Worm (Caenorhabditis elegans) whole organism, L1 larva: Measurements from ENCODE around the gene dhs-29.

Experiments used
- C34B4.2 ChIP-seq: sonication (generic microtip); optimal IDR thresholded peaks from 2 replicates; lab custom pipeline; 2017; ENCODE audit warnings: mild to moderate bottlenecking, missing genetic modification characterization, missing compliant biosample characterization
- ceh-82 ChIP-seq, 3 experiments: fragments of 150-350 bp in 1 of 3; sonication (generic microtip) in 2 of 3; optimal IDR thresholded peaks; 2 replicates each; lab custom pipeline; 2014 to 2017; ENCODE audit warnings: missing biosample characterization in 3 of 3, missing genetic modification characterization in 3 of 3
- efl-1 ChIP-seq, 4 experiments: fragments of 150-350 bp; optimal IDR thresholded peaks in 3 of 4; peaks in 1 of 4; 1 replicate in 1 of 4; 2 replicates in 3 of 4; lab custom pipeline; 2014; ENCODE audit warnings: missing biosample characterization in 2 of 4, missing genetic modification characterization in 2 of 4, missing genetic modification reagents in 2 of 4
- egl-27 ChIP-seq, 2 experiments: fragments of 150-350 bp in 1 of 2; sonication (generic microtip); optimal IDR thresholded peaks; 3 replicates each; lab custom pipeline; 2017 to 2018; ENCODE audit warnings: missing biosample characterization in 2 of 2, missing genetic modification characterization in 2 of 2, missing genetic modification reagents in 2 of 2
- elt-2 ChIP-seq: sonication (generic microtip); optimal IDR thresholded peaks from 2 replicates; lab custom pipeline; 2016; ENCODE audit warnings: missing genetic modification characterization, mild to moderate bottlenecking, inconsistent platforms, missing compliant biosample characterization, missing genetic modification reagents
- elt-3 ChIP-seq, 6 experiments: fragments of 150-350 bp in 1 of 6; sonication (generic microtip); optimal IDR thresholded peaks; 2 replicates each; lab custom pipeline; 2017 to 2018; ENCODE audit warnings: missing biosample characterization in 6 of 6, missing genetic modification characterization in 6 of 6, inconsistent platforms in 1 of 6
- fkh-10 ChIP-seq: sonication (generic microtip); optimal IDR thresholded peaks from 2 replicates; lab custom pipeline; 2017; ENCODE audit warnings: missing biosample characterization, missing genetic modification reagents, missing genetic modification characterization
- fos-1 ChIP-seq: fragments of 150-350 bp; optimal IDR thresholded peaks from 2 replicates; lab custom pipeline; 2014; ENCODE audit warnings: missing biosample characterization, missing genetic modification characterization
- jun-1 ChIP-seq: fragments of 150-350 bp; optimal IDR thresholded peaks from 2 replicates; lab custom pipeline; 2014; ENCODE audit warnings: missing biosample characterization, missing genetic modification reagents, missing genetic modification characterization
- lsy-2 ChIP-seq, 2 experiments: fragments of 150-350 bp; optimal IDR thresholded peaks; 2 replicates each; lab custom pipeline; 2014; ENCODE audit warnings: missing biosample characterization in 2 of 2, missing genetic modification characterization in 2 of 2
- mdl-1 ChIP-seq, 2 experiments: fragments of 150-350 bp; optimal IDR thresholded peaks; 2 replicates each; lab custom pipeline; 2014 to 2017; ENCODE audit warnings: missing biosample characterization in 2 of 2, missing genetic modification characterization in 2 of 2, inconsistent platforms in 1 of 2
- nhr-11 ChIP-seq: fragments of 150-350 bp; optimal IDR thresholded peaks from 2 replicates; lab custom pipeline; 2014; ENCODE audit warnings: missing biosample characterization, missing genetic modification characterization
- nhr-237 ChIP-seq: fragments of 150-350 bp; optimal IDR thresholded peaks from 2 replicates; lab custom pipeline; 2014; ENCODE audit warnings: missing biosample characterization, missing genetic modification characterization
- snpc-4 ChIP-seq: fragments of 150-350 bp; optimal IDR thresholded peaks from 2 replicates; lab custom pipeline; 2014; ENCODE audit warnings: missing biosample characterization, missing genetic modification characterization

DNA sequence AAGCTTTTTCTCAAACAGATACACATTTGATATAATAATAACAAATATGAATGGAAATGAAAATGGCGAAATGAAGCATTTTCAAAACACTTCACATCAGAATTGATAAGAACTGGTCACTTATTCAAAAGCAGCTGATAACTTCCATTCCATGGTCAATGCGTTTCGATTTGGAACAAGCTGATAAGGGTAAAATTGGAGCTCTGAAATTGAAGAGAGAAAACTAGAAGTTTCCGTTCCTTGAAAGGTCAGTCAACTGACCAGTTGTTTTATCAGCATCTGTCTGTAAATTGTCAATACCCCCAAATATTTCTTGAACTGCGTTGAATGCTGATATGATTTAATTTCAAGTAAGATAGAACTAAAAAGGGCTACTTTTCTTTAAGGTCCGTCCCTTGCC, 12.4 kb downstream of the dhs-29 start:
- TF ChIP-seq mdl-1 (tag; optimal IDR thresholded peaks at IDR 0.05; lab: Kevin White, UChicago) (no peak), fos-1 (tag; lab: Kevin White, UChicago) (no peak), snpc-4 (no peak), efl-1 (optimal IDR thresholded peaks at IDR 0.05; lab: Kevin White, UChicago) (no peak), efl-1 (GFP tag; optimal IDR thresholded peaks at IDR 0.05 in 1 of 2; lab: Kevin White, UChicago) (no peak), fkh-10 (GFP tag; lab: Kevin White, UChicago) (no peak), elt-2 (no peak), ceh-82 (tag; optimal IDR thresholded peaks at IDR 0.05; lab: Kevin White, UChicago) (no peak), nhr-11 (tag; lab: Kevin White, UChicago) (no peak), nhr-237 (tag; lab: Kevin White, UChicago) (no peak), egl-27 (tag; optimal IDR thresholded peaks at IDR 0.05; lab: Kevin White, UChicago) (no peak), jun-1 (no peak), lsy-2 (tag; optimal IDR thresholded peaks at IDR 0.05; lab: Kevin White, UChicago) (no peak), elt-3 (tag; optimal IDR thresholded peaks at IDR 0.05; lab: Kevin White, UChicago) (no peak), C34B4.2 (tag; lab: Kevin White, UChicago) (no peak)
